Worm (Caenorhabditis elegans) whole organism, L1 larva: ENCODE results near the gene try-4.

ENCODE experiments used
- unc-130 ChIP-seq: fragments of 150-350 bp; optimal IDR thresholded peaks from 2 replicates; lab custom pipeline; 2017; ENCODE audit warnings: missing biosample characterization, missing genetic modification characterization, inconsistent platforms
- unc-98 ChIP-seq: fragments of 200-800 bp; sonication (Bioruptor generic); IDR thresholded peaks from 2 replicates; pipeline ENCODE4 v1.3.6; 2022; ENCODE audit warnings: missing genetic modification characterization, missing compliant biosample characterization
- zag-1 ChIP-seq: fragments of 150-350 bp; optimal IDR thresholded peaks from 2 replicates; lab custom pipeline; 2014; ENCODE audit warnings: missing biosample characterization, missing genetic modification characterization

- TF ChIP-seq unc-98 (GFP tag; lab: Robert Waterston, UW): no peak
- TF ChIP-seq zag-1 (tag; lab: Kevin White, UChicago): no peak
- TF ChIP-seq unc-130 (tag; lab: Kevin White, UChicago): peak; percentile 91
Observed at ce11 chrV:20845524-20846208, 15.3 kb downstream of the try-4 start, which contains the start of the genes F31D4.2 and fkb-6.
